Worm (Caenorhabditis elegans) whole organism, late embryonic: Measurements from ENCODE around the gene M05D6.8.

Experiments used
- C08G9.2 ChIP-seq: sonication (generic microtip); optimal IDR thresholded peaks from 2 replicates; lab custom pipeline; 2016; ENCODE audit warnings: mild to moderate bottlenecking, missing genetic modification characterization, moderate library complexity, missing compliant biosample characterization
- C38D4.7 ChIP-seq: fragments of 200-800 bp; sonication (Bioruptor generic); optimal IDR thresholded peaks from 2 replicates; lab custom pipeline; 2018; ENCODE audit warnings: mild to moderate bottlenecking, missing genetic modification characterization, moderate library complexity, missing compliant biosample characterization
- K02D7.2 ChIP-seq: sonication (generic microtip); optimal IDR thresholded peaks from 2 replicates; lab custom pipeline; 2017; ENCODE audit warnings: mild to moderate bottlenecking, missing genetic modification characterization, missing compliant biosample characterization
- Y22D7AL.16 ChIP-seq: sonication (generic microtip); optimal IDR thresholded peaks from 2 replicates; lab custom pipeline; 2016; ENCODE audit warnings: missing genetic modification characterization, missing compliant biosample characterization
- ahr-1 ChIP-seq: sonication (generic microtip); optimal IDR thresholded peaks from 2 replicates; lab custom pipeline; 2016; ENCODE audit warnings: missing genetic modification characterization, missing compliant biosample characterization
- ceh-14 ChIP-seq: sonication (generic microtip); optimal IDR thresholded peaks from 2 replicates; lab custom pipeline; 2016; ENCODE audit warnings: missing genotype, missing genetic modification characterization, missing compliant biosample characterization
- ceh-19 ChIP-seq: fragments of 200-800 bp; sonication (Bioruptor generic); optimal IDR thresholded peaks from 2 replicates; lab custom pipeline; 2018; ENCODE audit warnings: mild to moderate bottlenecking, missing genetic modification characterization, missing compliant biosample characterization
- ceh-30 ChIP-seq: fragments of 150-350 bp; optimal IDR thresholded peaks from 2 replicates; lab custom pipeline; 2014; ENCODE audit warnings: missing biosample characterization, missing genetic modification characterization
- ceh-34 ChIP-seq: sonication (generic microtip); optimal IDR thresholded peaks from 2 replicates; lab custom pipeline; 2016; ENCODE audit warnings: mild to moderate bottlenecking, missing genetic modification characterization, missing compliant biosample characterization
- ceh-45 ChIP-seq: fragments of 200-800 bp; sonication (Bioruptor generic); IDR thresholded peaks from 2 replicates; pipeline ENCODE4 v1.3.6; 2022; ENCODE audit warnings: missing genetic modification reagents, missing genetic modification characterization, missing compliant biosample characterization
- ceh-48 ChIP-seq: sonication (generic microtip); optimal IDR thresholded peaks from 2 replicates; lab custom pipeline; 2016; ENCODE audit warnings: missing genetic modification characterization, inconsistent platforms, missing compliant biosample characterization
- ceh-6 ChIP-seq: fragments of 200-800 bp; sonication (Bioruptor generic); optimal IDR thresholded peaks from 2 replicates; lab custom pipeline; 2018; ENCODE audit warnings: mild to moderate bottlenecking, missing genetic modification characterization, missing compliant biosample characterization
- dmd-4 ChIP-seq: sonication (generic microtip); optimal IDR thresholded peaks from 2 replicates; lab custom pipeline; 2016; ENCODE audit warnings: borderline replicate concordance, missing genetic modification characterization, missing compliant biosample characterization
- ets-4 ChIP-seq: sonication (generic microtip); optimal IDR thresholded peaks from 2 replicates; lab custom pipeline; 2016; ENCODE audit warnings: missing genetic modification characterization, missing compliant biosample characterization
- fkh-6 ChIP-seq: sonication (generic microtip); optimal IDR thresholded peaks from 2 replicates; lab custom pipeline; 2016; ENCODE audit warnings: missing genetic modification characterization, missing compliant biosample characterization
- hlh-6 ChIP-seq: sonication (generic microtip); optimal IDR thresholded peaks from 2 replicates; lab custom pipeline; 2016; ENCODE audit warnings: missing genotype, missing genetic modification characterization, missing compliant biosample characterization
- hlh-8 ChIP-seq: sonication (generic microtip); optimal IDR thresholded peaks from 2 replicates; lab custom pipeline; 2016; ENCODE audit warnings: missing genotype, missing genetic modification characterization, missing compliant biosample characterization
- lim-6 ChIP-seq: sonication (generic microtip); optimal IDR thresholded peaks from 2 replicates; lab custom pipeline; 2016; ENCODE audit warnings: missing genetic modification characterization, missing compliant biosample characterization
- nhr-232 ChIP-seq: sonication (generic microtip); optimal IDR thresholded peaks from 2 replicates; lab custom pipeline; 2016; ENCODE audit warnings: missing genetic modification characterization, missing compliant biosample characterization
- pat-9 ChIP-seq: fragments of 200-800 bp; sonication (Bioruptor generic); optimal IDR thresholded peaks from 2 replicates; lab custom pipeline; 2018; ENCODE audit warnings: mild to moderate bottlenecking, missing genetic modification characterization, moderate library complexity, missing compliant biosample characterization
- sox-2 ChIP-seq: fragments of 200-800 bp; sonication (Bioruptor generic); IDR thresholded peaks from 2 replicates; pipeline ENCODE4 v1.3.6; 2022; ENCODE audit warnings: missing genetic modification reagents, missing genetic modification characterization, missing compliant biosample characterization
- ttx-3 ChIP-seq: sonication (generic microtip); optimal IDR thresholded peaks from 2 replicates; lab custom pipeline; 2016; ENCODE audit warnings: missing genetic modification reagents, missing genetic modification characterization, missing compliant biosample characterization
- unc-3 ChIP-seq, 2 experiments: fragments of 200-800 bp in 1 of 2; sonication (Bioruptor generic) in 1 of 2; sonication (generic microtip) in 1 of 2; conservative IDR thresholded peaks in 1 of 2; optimal IDR thresholded peaks in 1 of 2; 2 replicates each; pipeline versions ENCODE4 v1.3.6 to Lab custom; 2016 to 2022; ENCODE audit warnings: missing compliant biosample characterization in 2 of 2, missing genetic modification characterization in 2 of 2, missing genetic modification reagents in 1 of 2
- unc-55 ChIP-seq: sonication (generic microtip); optimal IDR thresholded peaks from 2 replicates; lab custom pipeline; 2017; ENCODE audit warnings: missing biosample characterization, missing genetic modification reagents, missing genetic modification characterization
- zip-5 ChIP-seq: sonication (generic microtip); optimal IDR thresholded peaks from 2 replicates; lab custom pipeline; 2016; ENCODE audit warnings: missing genetic modification characterization, missing compliant biosample characterization

M05D6.8 gene

ce11 chrII:8428947-8429919, 41.8 kb downstream of the M05D6.8 start:
- TF ChIP-seq ceh-45 (GFP tag; lab: Robert Waterston, UW) (no peak), ahr-1 (tag; lab: Kevin White, UChicago) (no peak), ttx-3 (tag; lab: Kevin White, UChicago) (no peak), K02D7.2 (tag; lab: Kevin White, UChicago) (no peak), dmd-4 (tag; lab: Kevin White, UChicago) (no peak), C08G9.2 (tag; lab: Kevin White, UChicago) (no peak), unc-3 (GFP tag; conservative IDR thresholded peaks at IDR 0.05; lab: Robert Waterston, UW) (no peak), unc-3 (tag; optimal IDR thresholded peaks at IDR 0.05; lab: Kevin White, UChicago) (no peak), ceh-14 (no peak), unc-55 (GFP tag; lab: Kevin White, UChicago) (no peak), Y22D7AL.16 (tag; lab: Kevin White, UChicago) (no peak), C38D4.7 (no peak), nhr-232 (tag; lab: Kevin White, UChicago) (no peak), hlh-6 (no peak), sox-2 (GFP tag; lab: Robert Waterston, UW) (no peak), fkh-6 (no peak), ceh-6 (GFP tag; lab: Kevin White, UChicago) (no peak), zip-5 (tag; lab: Kevin White, UChicago) (no peak), lim-6 (no peak), ceh-19 (GFP tag; lab: Kevin White, UChicago) (no peak)
- TF ChIP-seq, all 69 proteins: peak for 0

- TF ChIP-seq ceh-34 (tag; lab: Kevin White, UChicago) (no peak), dmd-4 (tag; lab: Kevin White, UChicago) (no peak), hlh-8 (tag; lab: Kevin White, UChicago) (no peak), ttx-3 (tag; lab: Kevin White, UChicago) (no peak), ets-4 (tag; lab: Kevin White, UChicago) (no peak), pat-9 (tag; lab: Kevin White, UChicago) (no peak), ceh-48 (tag; lab: Kevin White, UChicago) (no peak)
Observed at ce11 chrII:8428758-8428946, 42.4 kb downstream of the M05D6.8 start, which contains the start of gene F14E5.2. Gene F14E5.2, minus strand, starts transcription at chrII:8428858.

- TF ChIP-seq ceh-30 (tag; lab: Kevin White, UChicago), result no peak
- no peak for TF ChIP-seq ceh-14
Observed at ce11 chrII:8420775-8421388, 50.2 kb downstream of the M05D6.8 start.
